Worm (Caenorhabditis elegans) whole organism, L2 larva: ENCODE measurements around the gene nlg-1.

Experiments used
- ama-1 ChIP-seq: fragments of 150-350 bp; optimal IDR thresholded peaks from 2 replicates; lab custom pipeline; 2018; ENCODE audit warnings: inconsistent platforms
- ceh-16 ChIP-seq: fragments of 150-350 bp; optimal IDR thresholded peaks from 2 replicates; lab custom pipeline; 2014; ENCODE audit warnings: missing biosample characterization, missing genetic modification characterization
- ceh-82 ChIP-seq: fragments of 150-350 bp; optimal IDR thresholded peaks from 2 replicates; lab custom pipeline; 2014; ENCODE audit warnings: missing biosample characterization, missing genetic modification characterization
- egl-27 ChIP-seq: sonication (generic microtip); optimal IDR thresholded peaks from 3 replicates; lab custom pipeline; 2017; ENCODE audit warnings: missing biosample characterization, missing genetic modification reagents, missing genetic modification characterization
- elt-1 ChIP-seq: fragments of 150-350 bp; optimal IDR thresholded peaks from 2 replicates; lab custom pipeline; 2014; ENCODE audit warnings: missing biosample characterization, missing genetic modification characterization
- lin-11 ChIP-seq: fragments of 150-350 bp; sonication (generic microtip); optimal IDR thresholded peaks from 2 replicates; lab custom pipeline; 2014; ENCODE audit warnings: missing biosample characterization, missing genetic modification characterization, inconsistent platforms, mixed read lengths
- nhr-11 ChIP-seq: fragments of 150-350 bp; optimal IDR thresholded peaks from 2 replicates; lab custom pipeline; 2014; ENCODE audit warnings: missing biosample characterization, missing genetic modification characterization
- nhr-12 ChIP-seq: fragments of 150-350 bp; optimal IDR thresholded peaks from 2 replicates; lab custom pipeline; 2014; ENCODE audit warnings: missing biosample characterization, missing genetic modification characterization
- nhr-237 ChIP-seq: fragments of 150-350 bp; optimal IDR thresholded peaks from 2 replicates; lab custom pipeline; 2014; ENCODE audit warnings: missing biosample characterization, missing genetic modification characterization
- nhr-25 ChIP-seq: fragments of 150-350 bp; sonication (generic microtip); optimal IDR thresholded peaks from 3 replicates; lab custom pipeline; 2014; ENCODE audit warnings: missing biosample characterization, missing genetic modification characterization
- sem-4 ChIP-seq: fragments of 150-350 bp; optimal IDR thresholded peaks from 2 replicates; lab custom pipeline; 2014; ENCODE audit warnings: missing biosample characterization, missing genetic modification reagents, missing genetic modification characterization
- snpc-4 ChIP-seq: fragments of 150-350 bp; optimal IDR thresholded peaks from 2 replicates; lab custom pipeline; 2014; ENCODE audit warnings: missing biosample characterization, missing genetic modification characterization

ce11 chrX:13600136-13600535, 30.8 kb downstream of the nlg-1 start, which contains the start of gene F54B11.7:
- TF ChIP-seq ceh-16 (no peak), ceh-82 (tag; lab: Kevin White, UChicago) (no peak), nhr-11 (tag; lab: Kevin White, UChicago) (no peak), snpc-4 (tag; lab: Kevin White, UChicago) (no peak), nhr-237 (tag; lab: Kevin White, UChicago) (no peak), lin-11 (no peak), elt-1 (no peak), nhr-12 (no peak), egl-27 (tag; lab: Kevin White, UChicago) (no peak), sem-4 (tag; lab: Kevin White, UChicago) (no peak), nhr-25 (tag; lab: Kevin White, UChicago) (no peak), ama-1 (lab: Kevin White, UChicago) (no peak)
